Worm (Caenorhabditis elegans): Measurements from ENCODE around the gene ulp-2.
A peak's percentile ranks its signal among the peaks of the same experiment; 100 is the strongest.

The ulp-2 gene

DNA sequence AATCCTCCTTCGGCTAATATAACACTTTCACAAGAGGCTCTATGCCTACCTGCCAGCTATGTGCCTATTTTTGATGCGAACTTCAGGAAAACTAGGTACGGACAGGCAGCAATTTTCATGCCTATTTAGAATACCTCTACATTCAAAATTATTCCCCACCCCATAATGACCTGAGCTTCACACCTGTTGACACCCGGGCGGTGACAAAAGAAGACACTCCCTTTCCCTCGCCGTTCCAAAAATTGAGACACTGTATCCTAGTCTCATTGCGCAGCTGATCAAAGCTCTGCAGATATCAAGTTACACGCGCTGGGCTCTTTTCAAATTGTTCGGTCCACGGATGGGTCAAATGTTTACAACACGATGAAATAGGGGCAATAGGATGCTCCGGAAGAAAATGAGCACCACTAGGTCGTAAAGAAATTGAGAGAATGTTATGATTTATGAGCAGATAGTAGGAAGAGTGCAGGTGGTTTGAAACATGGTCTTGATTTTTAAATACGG lies 14.8 kb upstream of the ulp-2 start:
- peak; percentile 86 for TF ChIP-seq aha-1 (tag)
- TF ChIP-seq ceh-32 (tag; optimal IDR thresholded peaks at IDR 0.05; ENCODE audit: poor library complexity) = no peak

DNA sequence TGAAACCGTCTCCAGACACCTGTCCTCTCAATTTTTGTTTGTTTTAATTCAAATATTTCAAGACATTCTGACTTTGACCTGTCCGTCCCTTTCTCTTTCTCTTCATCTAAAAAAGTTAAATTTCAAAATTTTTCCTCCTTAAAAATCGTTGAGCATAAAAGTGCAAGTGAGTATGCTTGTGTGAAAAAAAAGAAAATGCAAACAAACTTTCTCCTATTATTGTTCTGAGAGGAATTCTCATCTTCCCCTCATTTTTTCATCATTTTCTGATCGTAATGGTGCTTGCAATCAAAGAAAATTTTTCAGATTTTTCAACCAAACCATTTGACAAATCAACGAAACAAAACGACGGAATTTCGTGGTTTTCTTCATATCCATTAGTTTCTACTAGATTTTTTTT lies 9.2 kb upstream of the ulp-2 start, which contains the start of gene shc-2:
Gene shc-2, plus strand, starts transcription at position 301 of the 400 bp plus-strand sequence.
- TF ChIP-seq nhr-41 (GFP tag; IDR thresholded peaks at IDR 0.05) (no peak), jun-1 (tag; optimal IDR thresholded peaks at IDR 0.05) (no peak), F49E8.2 (tag; optimal IDR thresholded peaks at IDR 0.05; ENCODE audit: borderline replicate concordance) (no peak), nhr-77 (tag; optimal IDR thresholded peaks at IDR 0.05) (no peak), snpc-4 (tag; optimal IDR thresholded peaks at IDR 0.05) (no peak), vab-7 (GFP tag; IDR thresholded peaks at IDR 0.05) (no peak), egl-43 (GFP tag; IDR thresholded peaks at IDR 0.05) (no peak), ces-1 (GFP tag; optimal IDR thresholded peaks at IDR 0.05) (no peak), mxl-2 (GFP tag; conservative IDR thresholded peaks at IDR 0.05) (no peak)

ce11 chrII:4967636-4968035 lies 8.0 kb upstream of the ulp-2 start:
- TF ChIP-seq R02D3.7 (tag; optimal IDR thresholded peaks at IDR 0.05) (no peak), pqm-1 (tag; optimal IDR thresholded peaks at IDR 0.05) (peak; percentile 68), hlh-11 (tag; optimal IDR thresholded peaks at IDR 0.05) (peak; percentile 20)

ce11 chrII:4966576-4966975 lies 6.9 kb upstream of the ulp-2 start:
- TF ChIP-seq nhr-28 (tag; optimal IDR thresholded peaks at IDR 0.05) = peak; percentile 15
- no peak for TF ChIP-seq spr-1 (tag; optimal IDR thresholded peaks at IDR 0.05)
- TF ChIP-seq hlh-11 (tag; optimal IDR thresholded peaks at IDR 0.05) = peak; percentile 14
- TF ChIP-seq D1046.2 (GFP tag; IDR thresholded peaks at IDR 0.05) = no peak
- TF ChIP-seq php-3 (GFP tag; IDR thresholded peaks at IDR 0.05) = peak; percentile 59
- TF ChIP-seq pqm-1 (tag; optimal IDR thresholded peaks at IDR 0.05) = peak; percentile 14
- TF ChIP-seq dve-1 (tag; optimal IDR thresholded peaks at IDR 0.05; ENCODE audit: insufficient read depth) = peak; percentile 76
- no peak for TF ChIP-seq daf-16 (GFP tag; optimal IDR thresholded peaks at IDR 0.05)
- TF ChIP-seq daf-16 (tag; optimal IDR thresholded peaks at IDR 0.05) = peak; percentile 31

- TF ChIP-seq nhr-28 (tag; optimal IDR thresholded peaks at IDR 0.05) (peak; percentile 83), D1046.2 (GFP tag; IDR thresholded peaks at IDR 0.05) (no peak), zip-2 (tag; optimal IDR thresholded peaks at IDR 0.05) (no peak), dmd-8 (GFP tag; IDR thresholded peaks at IDR 0.05) (no peak), hlh-11 (tag; optimal IDR thresholded peaks at IDR 0.05) (peak; percentile 30), pqm-1 (tag; optimal IDR thresholded peaks at IDR 0.05) (peak; percentile 33), dve-1 (tag; optimal IDR thresholded peaks at IDR 0.05; ENCODE audit: insufficient read depth) (peak; percentile 50), nhr-77 (tag; optimal IDR thresholded peaks at IDR 0.05) (peak; percentile 31), daf-16 (GFP tag; optimal IDR thresholded peaks at IDR 0.05) (no peak), daf-16 (tag; optimal IDR thresholded peaks at IDR 0.05) (peak; percentile 46), T20F7.1 (GFP tag; optimal IDR thresholded peaks at IDR 0.05) (no peak), F49E8.2 (tag; optimal IDR thresholded peaks at IDR 0.05; ENCODE audit: borderline replicate concordance) (no peak), unc-39 (tag; optimal IDR thresholded peaks at IDR 0.05) (no peak), nhr-11 (tag; optimal IDR thresholded peaks at IDR 0.05) (no peak), skn-1 (tag; optimal IDR thresholded peaks at IDR 0.05) (no peak), dmd-6 (GFP tag; IDR thresholded peaks at IDR 0.05) (peak; percentile 42; the same call in 1 of the 2 replicates), snpc-4 (tag; optimal IDR thresholded peaks at IDR 0.05) (no peak)
Observed at ce11 chrII:4960690-4961089, 1.0 kb upstream of the ulp-2 start.

DNA sequence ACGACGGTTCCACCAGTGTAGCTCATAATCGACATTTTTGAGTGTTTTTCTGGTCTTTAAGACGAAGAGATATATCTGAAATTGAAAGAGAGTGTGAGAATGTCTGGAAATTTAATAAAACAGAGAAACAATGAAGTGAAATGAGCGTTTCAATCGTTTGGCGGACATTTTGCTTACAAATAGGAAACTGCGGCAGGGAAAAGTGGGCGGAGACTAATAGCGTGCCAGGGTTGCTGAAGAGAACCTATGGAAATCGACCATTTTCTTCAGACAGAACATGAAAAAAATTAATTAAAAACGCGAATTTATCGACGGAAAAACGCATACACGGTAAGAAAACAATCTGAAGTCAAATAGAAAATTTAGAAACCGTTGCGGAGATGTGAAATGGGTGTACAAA lies 4.3 kb downstream of the ulp-2 start, which contains the start of gene pbs-3:
Gene pbs-3, minus strand, starts transcription at position 75 of the 400 bp plus-strand sequence.
- TF ChIP-seq lim-7 (GFP tag; IDR thresholded peaks at IDR 0.05) (no peak), F10B5.3 (tag; optimal IDR thresholded peaks at IDR 0.05) (no peak), lin-13 (GFP tag; optimal IDR thresholded peaks at IDR 0.05) (peak; percentile 58), nhr-28 (tag; optimal IDR thresholded peaks at IDR 0.05) (peak; percentile 62), mdl-1 (tag; optimal IDR thresholded peaks at IDR 0.05) (peak in 1 of 2 experiments; percentile 5), zag-1 (tag; optimal IDR thresholded peaks at IDR 0.05) (no peak), jun-1 (tag; optimal IDR thresholded peaks at IDR 0.05) (no peak), mep-1 (tag; optimal IDR thresholded peaks at IDR 0.05) (peak; percentile 77), nhr-6 (tag; optimal IDR thresholded peaks at IDR 0.05) (peak; percentile 82), nhr-76 (tag; optimal IDR thresholded peaks at IDR 0.05) (no peak), sdz-12 (GFP tag; optimal IDR thresholded peaks at IDR 0.05) (no peak), set-16 (GFP tag; IDR thresholded peaks at IDR 0.05) (no peak), lsy-2 (tag; optimal IDR thresholded peaks at IDR 0.05) (peak in 1 of 2 experiments; percentile 81), arid-1 (GFP tag; conservative IDR thresholded peaks at IDR 0.05) (no peak), zfp-2 (tag; optimal IDR thresholded peaks at IDR 0.05) (no peak), mxl-3 (GFP tag; optimal IDR thresholded peaks at IDR 0.05) (peak; percentile 12), aly-2 (tag; optimal IDR thresholded peaks at IDR 0.05) (no peak)
